Worm (Caenorhabditis elegans) whole organism, L2 larva: Measurements from ENCODE around the gene nhr-205.

ENCODE experiments used
- C34F6.9 ChIP-seq: fragments of 150-350 bp; optimal IDR thresholded peaks from 2 replicates; lab custom pipeline; 2014; ENCODE audit warnings: missing biosample characterization, missing genetic modification characterization
- F13H6.1 ChIP-seq: sonication (generic microtip); optimal IDR thresholded peaks from 2 replicates; lab custom pipeline; 2016; ENCODE audit warnings: missing genetic modification characterization, missing compliant biosample characterization
- Y55F3AM.14 ChIP-seq: fragments of 200-800 bp; sonication (Bioruptor generic); optimal IDR thresholded peaks from 2 replicates; lab custom pipeline; 2018; ENCODE audit warnings: mild to moderate bottlenecking, missing genetic modification characterization, missing compliant biosample characterization
- ZK546.5 ChIP-seq: sonication (generic microtip); optimal IDR thresholded peaks from 2 replicates; lab custom pipeline; 2017; ENCODE audit warnings: missing biosample characterization, missing genetic modification characterization
- aly-2 ChIP-seq: fragments of 150-350 bp; optimal IDR thresholded peaks from 2 replicates; lab custom pipeline; 2014; ENCODE audit warnings: missing biosample characterization, missing genetic modification characterization
- ama-1 ChIP-seq: fragments of 150-350 bp; optimal IDR thresholded peaks from 2 replicates; lab custom pipeline; 2018; ENCODE audit warnings: inconsistent platforms
- blmp-1 ChIP-seq: sonication (generic microtip); optimal IDR thresholded peaks from 2 replicates; lab custom pipeline; 2017; ENCODE audit warnings: missing genetic modification characterization, mild to moderate bottlenecking, missing compliant biosample characterization, antibody characterized with exemption, moderate library complexity; ENCODE audit not compliant: insufficient read depth
- ceh-16 ChIP-seq: fragments of 150-350 bp; optimal IDR thresholded peaks from 2 replicates; lab custom pipeline; 2014; ENCODE audit warnings: missing biosample characterization, missing genetic modification characterization
- ceh-82 ChIP-seq: fragments of 150-350 bp; optimal IDR thresholded peaks from 2 replicates; lab custom pipeline; 2014; ENCODE audit warnings: missing biosample characterization, missing genetic modification characterization
- crh-2 ChIP-seq: sonication (generic microtip); optimal IDR thresholded peaks from 2 replicates; lab custom pipeline; 2017; ENCODE audit warnings: missing biosample characterization, missing genetic modification characterization
- dmd-4 ChIP-seq: sonication (generic microtip); optimal IDR thresholded peaks from 2 replicates; lab custom pipeline; 2017; ENCODE audit warnings: missing biosample characterization, missing genetic modification characterization
- egl-27 ChIP-seq: sonication (generic microtip); optimal IDR thresholded peaks from 3 replicates; lab custom pipeline; 2017; ENCODE audit warnings: missing biosample characterization, missing genetic modification reagents, missing genetic modification characterization
- elt-1 ChIP-seq: fragments of 150-350 bp; optimal IDR thresholded peaks from 2 replicates; lab custom pipeline; 2014; ENCODE audit warnings: missing biosample characterization, missing genetic modification characterization
- fos-1 ChIP-seq: fragments of 150-350 bp; optimal IDR thresholded peaks from 2 replicates; lab custom pipeline; 2014; ENCODE audit warnings: missing biosample characterization, missing genetic modification characterization
- gmeb-1 ChIP-seq: fragments of 150-350 bp; optimal IDR thresholded peaks from 2 replicates; lab custom pipeline; 2014; ENCODE audit warnings: missing biosample characterization, missing genetic modification characterization
- lin-11 ChIP-seq: fragments of 150-350 bp; sonication (generic microtip); optimal IDR thresholded peaks from 2 replicates; lab custom pipeline; 2014; ENCODE audit warnings: missing biosample characterization, missing genetic modification characterization, inconsistent platforms, mixed read lengths
- lin-13 ChIP-seq: fragments of 150-350 bp; optimal IDR thresholded peaks from 2 replicates; lab custom pipeline; 2014; ENCODE audit warnings: missing biosample characterization, missing genetic modification reagents, missing genetic modification characterization
- lin-39 ChIP-seq: fragments of 150-350 bp; optimal IDR thresholded peaks from 2 replicates; lab custom pipeline; 2014; ENCODE audit warnings: missing biosample characterization, missing genetic modification reagents, missing genetic modification characterization
- lsy-2 ChIP-seq, 2 experiments: fragments of 150-350 bp in 1 of 2; sonication (generic microtip) in 1 of 2; optimal IDR thresholded peaks; 2 replicates each; lab custom pipeline; 2014 to 2017; ENCODE audit warnings: missing biosample characterization in 2 of 2, missing genetic modification characterization in 2 of 2
- mab-5 ChIP-seq: fragments of 150-350 bp; optimal IDR thresholded peaks from 2 replicates; lab custom pipeline; 2014; ENCODE audit warnings: missing biosample characterization, missing genetic modification characterization
- mdl-1 ChIP-seq, 2 experiments: fragments of 150-350 bp in 1 of 2; sonication (generic microtip) in 1 of 2; optimal IDR thresholded peaks; 2 replicates each; lab custom pipeline; 2017; ENCODE audit warnings: missing biosample characterization in 2 of 2, missing genetic modification characterization in 2 of 2
- nhr-10 ChIP-seq: sonication (generic microtip); optimal IDR thresholded peaks from 2 replicates; lab custom pipeline; 2017; ENCODE audit warnings: missing biosample characterization, missing genetic modification characterization
- nhr-11 ChIP-seq: fragments of 150-350 bp; optimal IDR thresholded peaks from 2 replicates; lab custom pipeline; 2014; ENCODE audit warnings: missing biosample characterization, missing genetic modification characterization
- nhr-12 ChIP-seq: fragments of 150-350 bp; optimal IDR thresholded peaks from 2 replicates; lab custom pipeline; 2014; ENCODE audit warnings: missing biosample characterization, missing genetic modification characterization
- nhr-129 ChIP-seq: fragments of 150-350 bp; optimal IDR thresholded peaks from 2 replicates; lab custom pipeline; 2014; ENCODE audit warnings: missing biosample characterization, missing genetic modification characterization
- nhr-21 ChIP-seq: fragments of 150-350 bp; optimal IDR thresholded peaks from 2 replicates; lab custom pipeline; 2014; ENCODE audit warnings: missing biosample characterization, missing genetic modification characterization
- nhr-237 ChIP-seq: fragments of 150-350 bp; optimal IDR thresholded peaks from 2 replicates; lab custom pipeline; 2014; ENCODE audit warnings: missing biosample characterization, missing genetic modification characterization
- nhr-25 ChIP-seq: fragments of 150-350 bp; sonication (generic microtip); optimal IDR thresholded peaks from 3 replicates; lab custom pipeline; 2014; ENCODE audit warnings: missing biosample characterization, missing genetic modification characterization
- nhr-6 ChIP-seq: fragments of 150-350 bp; optimal IDR thresholded peaks from 2 replicates; lab custom pipeline; 2014; ENCODE audit warnings: missing biosample characterization, missing genetic modification characterization
- peb-1 ChIP-seq: fragments of 150-350 bp; optimal IDR thresholded peaks from 2 replicates; lab custom pipeline; 2014; ENCODE audit warnings: missing biosample characterization, missing genetic modification characterization
- sem-4 ChIP-seq: fragments of 150-350 bp; optimal IDR thresholded peaks from 2 replicates; lab custom pipeline; 2014; ENCODE audit warnings: missing biosample characterization, missing genetic modification reagents, missing genetic modification characterization
- skn-1 ChIP-seq: sonication (generic microtip); optimal IDR thresholded peaks from 2 replicates; lab custom pipeline; 2017; ENCODE audit warnings: missing biosample characterization, missing genetic modification characterization
- sma-3 ChIP-seq: sonication (generic microtip); optimal IDR thresholded peaks from 2 replicates; lab custom pipeline; 2016; ENCODE audit warnings: missing genetic modification reagents, missing genetic modification characterization, missing compliant biosample characterization
- sma-9 ChIP-seq, 2 experiments: fragments of 150-350 bp in 1 of 2; sonication (generic microtip) in 1 of 2; optimal IDR thresholded peaks; 2 replicates each; lab custom pipeline; 2014 to 2016; ENCODE audit warnings: missing genetic modification characterization in 2 of 2, mild to moderate bottlenecking in 1 of 2, missing biosample characterization in 1 of 2, missing compliant biosample characterization in 1 of 2, missing genetic modification reagents in 1 of 2, moderate library complexity in 1 of 2
- snpc-4 ChIP-seq: fragments of 150-350 bp; optimal IDR thresholded peaks from 2 replicates; lab custom pipeline; 2014; ENCODE audit warnings: missing biosample characterization, missing genetic modification characterization
- unc-39 ChIP-seq: fragments of 150-350 bp; optimal IDR thresholded peaks from 2 replicates; lab custom pipeline; 2014; ENCODE audit warnings: missing biosample characterization, missing genetic modification characterization
- unc-55 ChIP-seq: fragments of 150-350 bp; sonication (generic microtip); optimal IDR thresholded peaks from 3 replicates; lab custom pipeline; 2014; ENCODE audit warnings: missing biosample characterization, missing genetic modification reagents, missing genetic modification characterization
- unc-62 ChIP-seq: fragments of 150-350 bp; optimal IDR thresholded peaks from 2 replicates; lab custom pipeline; 2014; ENCODE audit warnings: missing biosample characterization, missing genetic modification reagents, missing genetic modification characterization
- ztf-11 ChIP-seq: sonication (generic microtip); optimal IDR thresholded peaks from 2 replicates; lab custom pipeline; 2017; ENCODE audit warnings: missing biosample characterization, missing genetic modification characterization
- ztf-4 ChIP-seq: fragments of 150-350 bp; optimal IDR thresholded peaks from 2 replicates; lab custom pipeline; 2014; ENCODE audit warnings: missing biosample characterization, missing genetic modification characterization

nhr-205 gene

ce11 chrV:10035586-10035985, 46.0 kb downstream of the nhr-205 start:
- no peak for TF ChIP-seq ceh-82 (tag; lab: Kevin White, UChicago)
- peak; percentile 55 for TF ChIP-seq nhr-25 (tag; lab: Kevin White, UChicago)
- peak in 1 of 2 experiments; percentile 17 for TF ChIP-seq lsy-2 (tag; optimal IDR thresholded peaks at IDR 0.05; lab: Kevin White, UChicago)
- TF ChIP-seq nhr-237 (tag; lab: Kevin White, UChicago) = no peak
- no peak for TF ChIP-seq peb-1 (tag; lab: Kevin White, UChicago)
- peak; percentile 32 for TF ChIP-seq blmp-1 (tag; lab: Kevin White, UChicago)

DNA sequence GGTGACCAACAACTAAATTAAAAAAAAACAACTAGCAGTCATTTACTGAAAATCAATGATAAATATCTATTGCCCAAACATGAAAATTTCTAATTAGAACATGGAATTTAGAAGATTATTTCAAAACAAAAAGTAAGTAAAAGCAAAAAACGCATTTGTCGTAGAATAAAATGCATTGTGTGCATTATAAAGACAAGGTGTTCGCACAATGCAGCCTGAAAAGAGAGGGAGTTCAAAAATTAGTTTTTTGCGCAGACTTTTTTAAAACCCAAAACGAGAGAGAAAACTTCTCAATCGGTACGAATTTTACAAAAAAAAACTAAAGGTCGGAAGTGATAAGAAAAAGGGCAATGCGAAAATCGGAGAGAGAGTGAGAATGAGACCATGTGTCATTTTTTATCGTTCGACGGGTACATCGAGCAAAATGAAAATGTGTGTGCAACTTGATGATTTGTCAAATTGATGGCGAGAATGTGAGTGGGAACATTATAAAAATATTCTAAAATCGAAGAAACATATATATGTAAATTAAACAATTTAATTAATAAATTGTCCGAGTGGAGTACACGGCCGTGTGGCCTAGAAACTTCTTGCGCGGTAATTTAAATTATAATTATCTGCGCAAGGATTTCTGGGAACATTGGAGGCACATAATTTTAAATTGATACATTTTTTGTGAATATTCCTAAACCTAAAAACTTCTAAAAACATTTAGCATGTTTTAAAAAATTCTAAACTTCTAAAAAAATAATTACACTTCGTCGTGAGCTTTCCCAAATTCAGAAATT, 50.0 kb downstream of the nhr-205 start:
- TF ChIP-seq C34F6.9 (tag; lab: Kevin White, UChicago) (peak; percentile 67), egl-27 (peak; percentile 41), nhr-129 (tag; lab: Kevin White, UChicago) (peak; percentile 52), fos-1 (tag; lab: Kevin White, UChicago) (peak; percentile 87), nhr-25 (tag; lab: Kevin White, UChicago) (no peak), mab-5 (tag; lab: Kevin White, UChicago) (no peak), ZK546.5 (tag; lab: Kevin White, UChicago) (no peak), ceh-82 (tag; lab: Kevin White, UChicago) (no peak), F13H6.1 (tag; lab: Kevin White, UChicago) (peak; percentile 44), ceh-16 (tag; lab: Kevin White, UChicago) (no peak), nhr-21 (tag; lab: Kevin White, UChicago) (peak; percentile 16), ztf-4 (tag; lab: Kevin White, UChicago) (no peak), mdl-1 (tag; optimal IDR thresholded peaks at IDR 0.05; lab: Kevin White, UChicago) (no peak), nhr-6 (tag; lab: Kevin White, UChicago) (no peak), aly-2 (no peak), gmeb-1 (peak; percentile 81), elt-1 (no peak), lin-11 (tag; lab: Kevin White, UChicago) (no peak), dmd-4 (no peak), lin-13 (GFP tag; lab: Kevin White, UChicago) (peak; percentile 11), sem-4 (tag; lab: Kevin White, UChicago) (no peak), crh-2 (peak; percentile 1), peb-1 (tag; lab: Kevin White, UChicago) (no peak), nhr-12 (tag; lab: Kevin White, UChicago) (no peak), lsy-2 (tag; optimal IDR thresholded peaks at IDR 0.05; lab: Kevin White, UChicago) (peak; percentile 6 to 70), lin-39 (tag; lab: Kevin White, UChicago) (no peak), skn-1 (tag; lab: Kevin White, UChicago) (no peak), unc-55 (GFP tag; lab: Kevin White, UChicago) (peak; percentile 78), snpc-4 (no peak), sma-9 (GFP tag; optimal IDR thresholded peaks at IDR 0.05; lab: Kevin White, UChicago) (peak; percentile 46), sma-9 (tag; optimal IDR thresholded peaks at IDR 0.05; lab: Kevin White, UChicago) (no peak), nhr-237 (tag; lab: Kevin White, UChicago) (no peak), ztf-11 (no peak), ama-1 (no peak), unc-39 (no peak), Y55F3AM.14 (GFP tag; lab: Kevin White, UChicago) (no peak), blmp-1 (tag; lab: Kevin White, UChicago) (no peak), sma-3 (GFP tag; lab: Kevin White, UChicago) (no peak), nhr-10 (tag; lab: Kevin White, UChicago) (no peak), unc-62 (no peak), nhr-11 (tag; lab: Kevin White, UChicago) (no peak)
- TF ChIP-seq, all 48 proteins: peak for 12
